Worm (Caenorhabditis elegans) whole organism, L4 larva: ENCODE results near the gene nhr-196.
A peak's percentile ranks its signal among the peaks of the same experiment; 100 is the strongest.

Experiments used
- aha-1 ChIP-seq: fragments of 150-350 bp; peaks from one replicate; lab custom pipeline; 2014; ENCODE audit warnings: missing biosample characterization, missing genetic modification characterization
- mdl-1 ChIP-seq, 2 experiments: fragments of 150-350 bp in 1 of 2; sonication (generic microtip) in 1 of 2; optimal IDR thresholded peaks; 2 replicates each; lab custom pipeline; 2014 to 2017; ENCODE audit warnings: missing biosample characterization in 2 of 2, missing genetic modification characterization in 2 of 2
- unc-62 ChIP-seq, 3 experiments: fragments of 150-350 bp in 1 of 3; sonication (generic microtip); optimal IDR thresholded peaks in 2 of 3; peaks in 1 of 3; 1 replicate in 1 of 3; 2 replicates in 2 of 3; lab custom pipeline; 2014 to 2017; ENCODE audit warnings: missing biosample characterization in 3 of 3, missing genetic modification characterization in 3 of 3, missing genetic modification reagents in 3 of 3, missing genotype in 1 of 3

DNA sequence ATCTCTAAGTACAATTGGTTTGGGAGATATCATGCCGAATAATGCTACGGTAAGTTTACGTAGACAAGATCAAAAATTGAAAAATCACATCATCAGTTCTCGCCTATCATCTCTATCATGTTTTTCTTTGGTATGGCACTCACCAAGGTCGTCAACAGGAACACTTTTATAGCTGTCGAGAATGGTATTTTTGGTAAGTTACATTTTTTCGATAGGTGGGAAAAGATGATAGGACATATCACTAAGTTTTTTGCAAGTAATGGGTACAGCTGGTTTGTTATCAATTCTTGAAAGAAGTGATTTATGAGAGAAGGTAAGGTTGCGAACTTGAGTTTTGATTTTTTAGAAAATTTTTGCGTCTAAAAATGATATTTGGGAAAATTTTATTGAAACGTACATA lies 22.5 kb downstream of the nhr-196 start:
- TF ChIP-seq mdl-1 (tag; optimal IDR thresholded peaks at IDR 0.05; lab: Kevin White, UChicago) (no peak), aha-1 (tag; lab: Kevin White, UChicago) (no peak), unc-62 (GFP tag; optimal IDR thresholded peaks at IDR 0.05 in 1 of 2; lab: Kevin White, UChicago) (peak in 1 of 2 experiments; percentile 81), unc-62 (tag; optimal IDR thresholded peaks at IDR 0.05; lab: Kevin White, UChicago) (no peak)
